Worm (Caenorhabditis elegans) whole organism, L4 larva: Measurements from ENCODE around the gene pgp-4.

Experiments used
- Y105C5A.15 ChIP-seq: fragments of 200-800 bp; sonication (Bioruptor generic); IDR thresholded peaks from 2 replicates; pipeline ENCODE4 v1.3.6; 2022; ENCODE audit warnings: missing genetic modification characterization, missing compliant biosample characterization
- ZK546.5 ChIP-seq, 2 experiments: sonication (generic microtip); optimal IDR thresholded peaks; 2 replicates each; lab custom pipeline; 2017; ENCODE audit warnings: missing biosample characterization in 2 of 2, missing genetic modification characterization in 2 of 2
- aha-1 ChIP-seq: fragments of 150-350 bp; peaks from one replicate; lab custom pipeline; 2014; ENCODE audit warnings: missing biosample characterization, missing genetic modification characterization
- aly-2 ChIP-seq: sonication (generic microtip); optimal IDR thresholded peaks from 2 replicates; lab custom pipeline; 2018; ENCODE audit warnings: missing biosample characterization, missing genetic modification characterization
- attf-4 ChIP-seq: sonication (generic microtip); optimal IDR thresholded peaks from 3 replicates; lab custom pipeline; 2017; ENCODE audit warnings: missing biosample characterization, missing genetic modification characterization
- ceh-20 ChIP-seq: fragments of 200-800 bp; sonication (Bioruptor generic); IDR thresholded peaks from 2 replicates; pipeline ENCODE4 v1.3.6; 2022; ENCODE audit warnings: missing genetic modification reagents, missing genetic modification characterization, missing compliant biosample characterization
- ceh-28 ChIP-seq: fragments of 150-350 bp; optimal IDR thresholded peaks from 2 replicates; lab custom pipeline; 2014; ENCODE audit warnings: missing biosample characterization, missing genetic modification reagents, missing genetic modification characterization
- ceh-44 ChIP-seq: fragments of 200-800 bp; sonication (Bioruptor generic); IDR thresholded peaks from 2 replicates; pipeline ENCODE4 v1.3.6; 2022; ENCODE audit warnings: missing genetic modification reagents, missing genetic modification characterization, missing compliant biosample characterization
- ces-1 ChIP-seq: fragments of 150-350 bp; sonication (generic microtip); optimal IDR thresholded peaks from 4 replicates; lab custom pipeline; 2014; ENCODE audit warnings: missing biosample characterization, missing genetic modification reagents, missing genetic modification characterization
- ctbp-1 ChIP-seq: fragments of 200-800 bp; sonication (Bioruptor generic); IDR thresholded peaks from 2 replicates; pipeline ENCODE4 v1.3.6; 2022; ENCODE audit warnings: missing genetic modification reagents, missing genetic modification characterization, missing compliant biosample characterization
- daf-16 ChIP-seq, 3 experiments: sonication (generic microtip); optimal IDR thresholded peaks; 2 replicates each; lab custom pipeline; 2016 to 2017; ENCODE audit warnings: missing genetic modification characterization in 3 of 3, missing genetic modification reagents in 3 of 3, mild to moderate bottlenecking in 2 of 3, missing compliant biosample characterization in 2 of 3, missing biosample characterization in 1 of 3, moderate library complexity in 1 of 3
- daf-19 ChIP-seq: fragments of 200-800 bp; sonication (Bioruptor generic); conservative IDR thresholded peaks from 2 replicates; pipeline ENCODE4 v1.3.6; 2022; ENCODE audit warnings: missing genetic modification characterization, missing compliant biosample characterization
- dmd-8 ChIP-seq: fragments of 200-800 bp; sonication (Bioruptor generic); IDR thresholded peaks from 2 replicates; pipeline ENCODE4 v1.3.6; 2022; ENCODE audit warnings: missing genetic modification characterization, missing compliant biosample characterization
- fkh-10 ChIP-seq: fragments of 150-350 bp; optimal IDR thresholded peaks from 2 replicates; lab custom pipeline; 2014; ENCODE audit warnings: missing biosample characterization, missing genetic modification reagents, missing genetic modification characterization
- hlh-11 ChIP-seq: fragments of 200-800 bp; sonication (Bioruptor generic); optimal IDR thresholded peaks from 2 replicates; lab custom pipeline; 2018; ENCODE audit warnings: mild to moderate bottlenecking, missing genetic modification characterization, missing compliant biosample characterization
- hlh-30 ChIP-seq: sonication (generic microtip); optimal IDR thresholded peaks from 2 replicates; lab custom pipeline; 2017; ENCODE audit warnings: antibody characterized with exemption, mild to moderate bottlenecking, missing genetic modification characterization, missing compliant biosample characterization; ENCODE audit not compliant: insufficient read depth
- lim-7 ChIP-seq: fragments of 200-800 bp; sonication (Bioruptor generic); IDR thresholded peaks from 2 replicates; pipeline ENCODE4 v1.3.6; 2022; ENCODE audit warnings: missing genetic modification characterization, missing compliant biosample characterization
- lin-15B ChIP-seq: fragments of 150-350 bp; sonication (generic microtip); optimal IDR thresholded peaks from 3 replicates; lab custom pipeline; 2014; ENCODE audit warnings: missing biosample characterization, missing genetic modification characterization
- lin-38 ChIP-seq: fragments of 200-800 bp; sonication (Bioruptor generic); IDR thresholded peaks from 2 replicates; pipeline ENCODE4 v1.3.6; 2022; ENCODE audit warnings: missing genetic modification reagents, missing genetic modification characterization, missing compliant biosample characterization
- mdl-1 ChIP-seq, 2 experiments: fragments of 150-350 bp in 1 of 2; sonication (generic microtip) in 1 of 2; optimal IDR thresholded peaks; 2 replicates each; lab custom pipeline; 2014 to 2017; ENCODE audit warnings: missing biosample characterization in 2 of 2, missing genetic modification characterization in 2 of 2
- mes-2 ChIP-seq: sonication (generic microtip); optimal IDR thresholded peaks from 2 replicates; lab custom pipeline; 2016; ENCODE audit warnings: missing genotype, mild to moderate bottlenecking, missing genetic modification characterization, missing compliant biosample characterization; ENCODE audit not compliant: poor library complexity, severe bottlenecking
- mxl-3 ChIP-seq: fragments of 200-800 bp; sonication (Bioruptor generic); optimal IDR thresholded peaks from 2 replicates; lab custom pipeline; 2018; ENCODE audit warnings: mild to moderate bottlenecking, missing genetic modification characterization, missing compliant biosample characterization
- nhr-10 ChIP-seq: fragments of 150-350 bp; optimal IDR thresholded peaks from 2 replicates; lab custom pipeline; 2014; ENCODE audit warnings: missing biosample characterization, missing genetic modification characterization
- nhr-111 ChIP-seq: fragments of 200-800 bp; sonication (Bioruptor generic); optimal IDR thresholded peaks from 2 replicates; lab custom pipeline; 2018; ENCODE audit warnings: mild to moderate bottlenecking, missing genetic modification characterization, missing compliant biosample characterization
- nhr-28 ChIP-seq: fragments of 150-350 bp; optimal IDR thresholded peaks from 2 replicates; lab custom pipeline; 2014; ENCODE audit warnings: missing biosample characterization, missing genetic modification characterization
- nhr-41 ChIP-seq: fragments of 200-800 bp; sonication (Bioruptor generic); IDR thresholded peaks from 2 replicates; pipeline ENCODE4 v1.3.6; 2022; ENCODE audit warnings: missing genetic modification reagents, missing genetic modification characterization, missing compliant biosample characterization
- php-3 ChIP-seq: fragments of 200-800 bp; sonication (Bioruptor generic); IDR thresholded peaks from 2 replicates; pipeline ENCODE4 v1.3.6; 2022; ENCODE audit warnings: missing genetic modification reagents, missing genetic modification characterization, missing compliant biosample characterization
- sdz-12 ChIP-seq: fragments of 200-800 bp; sonication (Bioruptor generic); optimal IDR thresholded peaks from 2 replicates; lab custom pipeline; 2018; ENCODE audit warnings: mild to moderate bottlenecking, missing genetic modification characterization, missing compliant biosample characterization
- set-16 ChIP-seq: fragments of 200-800 bp; sonication (Bioruptor generic); IDR thresholded peaks from 2 replicates; pipeline ENCODE4 v1.3.6; 2022; ENCODE audit warnings: missing genetic modification reagents, missing genetic modification characterization, missing compliant biosample characterization
- spr-3 ChIP-seq: fragments of 200-800 bp; sonication (Bioruptor generic); optimal IDR thresholded peaks from 2 replicates; lab custom pipeline; 2018; ENCODE audit warnings: mild to moderate bottlenecking, missing genetic modification characterization, missing compliant biosample characterization
- tra-1 ChIP-seq: fragments of 200-800 bp; sonication (Bioruptor generic); IDR thresholded peaks from 2 replicates; pipeline ENCODE4 v1.3.6; 2022; ENCODE audit warnings: missing genetic modification reagents, missing genetic modification characterization, missing compliant biosample characterization
- unc-130 ChIP-seq: sonication (generic microtip); optimal IDR thresholded peaks from 2 replicates; lab custom pipeline; 2016; ENCODE audit warnings: missing genetic modification reagents, missing genetic modification characterization, missing compliant biosample characterization
- unc-62 ChIP-seq, 3 experiments: fragments of 150-350 bp in 1 of 3; sonication (generic microtip); optimal IDR thresholded peaks in 2 of 3; peaks in 1 of 3; 1 replicate in 1 of 3; 2 replicates in 2 of 3; lab custom pipeline; 2014 to 2017; ENCODE audit warnings: missing biosample characterization in 3 of 3, missing genetic modification characterization in 3 of 3, missing genetic modification reagents in 3 of 3, missing genotype in 1 of 3
- zip-11 ChIP-seq: fragments of 200-800 bp; sonication (Bioruptor generic); IDR thresholded peaks from 2 replicates; pipeline ENCODE4 v1.3.6; 2022; ENCODE audit warnings: missing genetic modification characterization, missing compliant biosample characterization
- ztf-7 ChIP-seq: fragments of 150-350 bp; optimal IDR thresholded peaks from 2 replicates; lab custom pipeline; 2014; ENCODE audit warnings: missing biosample characterization, missing genetic modification characterization

The pgp-4 gene

DNA sequence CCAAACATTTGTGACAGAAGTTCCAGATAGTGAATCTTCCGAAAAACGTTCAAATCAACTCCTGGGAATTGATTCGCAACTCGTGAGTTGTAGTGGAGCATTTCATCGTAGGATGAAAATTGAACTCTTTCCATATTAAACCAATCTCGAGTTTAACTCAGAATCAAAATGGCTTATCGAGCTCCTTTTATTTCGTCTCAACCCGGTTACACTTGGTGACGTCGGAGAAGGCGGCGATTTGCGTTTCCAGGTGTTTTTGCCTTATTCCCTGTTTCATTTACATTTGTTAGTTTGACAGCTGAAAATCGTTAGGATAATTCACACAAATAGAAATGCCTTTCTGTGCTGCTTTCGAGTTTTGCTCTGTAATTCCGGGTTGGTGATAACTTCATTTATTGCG is 17.9 kb downstream of the pgp-4 start, which contains the start of gene F42E11.3:
Gene F42E11.3 (minus strand): TSS at position 101 of the 400 bp plus-strand sequence.
- TF ChIP-seq dmd-8 (GFP tag; lab: Robert Waterston, UW) (no peak), sdz-12 (GFP tag; lab: Kevin White, UChicago) (no peak), attf-4 (tag; lab: Kevin White, UChicago) (no peak), nhr-10 (no peak), lin-38 (no peak), ceh-44 (GFP tag; lab: Robert Waterston, UW) (no peak), aly-2 (tag; lab: Kevin White, UChicago) (no peak), aha-1 (tag; lab: Kevin White, UChicago) (no peak), nhr-41 (GFP tag; lab: Robert Waterston, UW) (no peak), nhr-28 (tag; lab: Kevin White, UChicago) (no peak), nhr-111 (no peak)

DNA sequence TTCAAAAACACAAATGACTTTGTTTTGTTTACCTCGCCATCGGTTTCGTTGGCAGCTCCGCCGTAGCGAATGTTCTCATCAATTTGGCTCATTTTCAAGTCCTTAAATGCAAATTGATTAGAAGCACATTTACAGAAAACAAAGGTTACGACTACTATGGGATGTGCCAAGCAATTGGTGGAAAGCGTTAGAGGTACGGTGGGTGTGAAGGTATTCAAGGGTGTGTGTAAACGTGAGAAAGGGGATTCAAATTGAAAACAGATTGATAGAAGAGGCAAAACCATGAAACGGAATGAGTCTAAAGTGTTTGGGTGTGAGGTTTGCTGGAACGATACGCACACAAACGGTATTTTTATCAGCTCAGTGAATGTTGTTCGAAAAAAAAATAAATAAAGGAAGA is 19.8 kb downstream of the pgp-4 start, which contains the start of gene tni-1:
Gene tni-1 (minus strand): TSS at position 101 of the 400 bp plus-strand sequence.
- TF ChIP-seq ceh-28: no peak
- TF ChIP-seq hlh-30 (tag; lab: Kevin White, UChicago): no peak
- no peak for TF ChIP-seq ztf-7
- TF ChIP-seq ZK546.5 (tag; optimal IDR thresholded peaks at IDR 0.05; lab: Kevin White, UChicago): no peak
- no peak for TF ChIP-seq zip-11
- TF ChIP-seq daf-19 (GFP tag; lab: Robert Waterston, UW): no peak
- no peak for TF ChIP-seq lin-15B (tag; lab: Kevin White, UChicago)
- peak in 1 of 2 experiments; percentile 19 for TF ChIP-seq unc-62 (GFP tag; optimal IDR thresholded peaks at IDR 0.05 in 1 of 2; lab: Kevin White, UChicago)
- no peak for TF ChIP-seq unc-62 (tag; optimal IDR thresholded peaks at IDR 0.05; lab: Kevin White, UChicago)
- TF ChIP-seq, all 104 proteins: peak for 1

DNA sequence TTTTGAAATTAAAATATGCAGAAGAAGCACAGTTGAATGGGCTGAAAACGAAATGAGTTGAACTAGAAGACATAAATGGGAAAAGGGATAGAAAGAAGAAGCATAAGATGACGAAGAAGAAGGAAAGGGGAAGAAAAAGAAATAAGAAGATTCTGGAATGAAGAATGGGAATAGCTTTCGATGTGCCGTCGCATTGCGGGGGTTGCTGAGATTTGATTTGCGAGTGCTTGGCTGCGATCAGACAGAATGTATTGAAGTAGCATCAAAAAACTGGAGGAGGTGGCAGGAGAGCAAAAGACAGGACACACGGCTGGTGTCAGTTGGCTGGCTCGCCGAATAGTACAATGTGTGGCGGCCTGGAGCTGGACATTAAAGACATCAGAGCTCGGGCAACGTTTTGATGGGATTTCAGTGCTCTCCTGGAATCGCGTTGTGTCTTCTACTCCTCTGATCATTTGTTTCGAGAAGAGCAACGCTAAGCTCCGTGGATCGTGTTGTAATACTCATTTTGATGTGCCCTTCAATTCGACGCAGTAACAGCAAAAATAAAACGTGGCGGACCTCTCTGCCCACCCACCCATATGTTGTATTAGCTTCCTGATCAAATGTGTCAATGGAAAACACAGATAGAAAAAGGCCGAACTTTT is 21.6 kb downstream of the pgp-4 start:
- TF ChIP-seq spr-3 (GFP tag; lab: Kevin White, UChicago) (no peak), daf-16 (GFP tag; optimal IDR thresholded peaks at IDR 0.05; lab: Kevin White, UChicago) (peak in 1 of 2 experiments; percentile 68), daf-16 (tag; optimal IDR thresholded peaks at IDR 0.05; lab: Kevin White, UChicago) (no peak), unc-130 (GFP tag; lab: Kevin White, UChicago) (no peak), hlh-30 (tag; lab: Kevin White, UChicago) (no peak), set-16 (GFP tag; lab: Robert Waterston, UW) (peak; percentile 18; the same call in 1 of the 2 replicates), mdl-1 (tag; optimal IDR thresholded peaks at IDR 0.05; lab: Kevin White, UChicago) (no peak), lim-7 (GFP tag; lab: Robert Waterston, UW) (0 out of 2 replicates have a peak, but pooled peaks have one; percentile 29), php-3 (no peak), fkh-10 (GFP tag; lab: Kevin White, UChicago) (peak; percentile 38), hlh-11 (tag; lab: Kevin White, UChicago) (peak; percentile 64), lin-38 (no peak), ceh-20 (no peak), Y105C5A.15 (GFP tag; lab: Robert Waterston, UW) (no peak), mes-2 (tag; lab: Kevin White, UChicago) (no peak), mxl-3 (GFP tag; lab: Kevin White, UChicago) (no peak), tra-1 (GFP tag; lab: Robert Waterston, UW) (peak; percentile 36; the same call in 1 of the 2 replicates), unc-62 (GFP tag; optimal IDR thresholded peaks at IDR 0.05 in 1 of 2; lab: Kevin White, UChicago) (peak in 1 of 2 experiments; percentile 89), unc-62 (tag; optimal IDR thresholded peaks at IDR 0.05; lab: Kevin White, UChicago) (no peak), ces-1 (GFP tag; lab: Kevin White, UChicago) (peak; percentile 4), ctbp-1 (GFP tag; lab: Robert Waterston, UW) (peak; percentile 37; the same call in 1 of the 2 replicates)
